Fruit fly (Drosophila melanogaster) S2 (cell line): Measurements from ENCODE around the gene CG11891.

ENCODE experiments used
- CG8478 ChIP-seq: fragments of >200 bp; optimal IDR thresholded peaks from 2 replicates; lab custom pipeline; 2018
- CTCF ChIP-seq, 2 experiments: fragments of >200 bp; optimal IDR thresholded peaks; 2 replicates each; lab custom pipeline; 2018

- no peak for TF ChIP-seq CTCF (optimal IDR thresholded peaks at IDR 0.05; lab: Kevin White, UChicago)
- TF ChIP-seq CG8478: no peak
Observed at dm6 chr3R:25269909-25270308, at the start of gene CG11891, which contains the start of gene CG11889.
